Worm (Caenorhabditis elegans) whole organism, young adult: ENCODE results near the gene mmcm-1.

Experiments
- T07F8.4 ChIP-seq: sonication (generic microtip); optimal IDR thresholded peaks from 2 replicates; lab custom pipeline; 2016; ENCODE audit warnings: mild to moderate bottlenecking, missing genetic modification characterization, moderate library complexity, missing compliant biosample characterization
- rpc-1 ChIP-seq, 2 experiments: fragments of 150-350 bp in 1 of 2; sonication (generic microtip) in 1 of 2; optimal IDR thresholded peaks; 2 replicates each; lab custom pipeline; 2014 to 2018; ENCODE audit warnings: missing biosample characterization in 1 of 2, missing genetic modification characterization in 1 of 2, missing genetic modification reagents in 1 of 2, missing genotype in 1 of 2
- unc-62 ChIP-seq: fragments of 150-350 bp; optimal IDR thresholded peaks from 2 replicates; lab custom pipeline; 2014; ENCODE audit warnings: missing biosample characterization, missing genetic modification reagents, missing genetic modification characterization

DNA sequence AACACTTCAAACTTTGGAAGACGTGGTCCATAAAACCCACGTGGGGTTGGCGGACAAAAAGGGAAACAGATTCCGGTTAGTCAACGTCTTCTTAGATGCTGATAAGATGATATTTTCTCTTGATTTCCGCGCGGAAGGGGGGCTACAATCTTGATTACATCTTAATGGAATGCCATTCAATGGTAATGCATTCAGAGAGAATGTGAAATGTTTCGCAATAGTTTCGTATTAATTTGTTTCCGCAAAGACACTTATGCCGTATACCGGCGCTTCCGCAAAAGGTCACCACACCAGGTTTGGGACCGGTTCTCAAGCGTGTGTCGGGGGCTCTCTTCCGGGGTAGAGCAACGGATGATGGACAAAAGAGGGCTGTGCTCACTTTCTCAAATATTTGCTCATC, 33.0 kb downstream of the mmcm-1 start:
- TF ChIP-seq rpc-1 (optimal IDR thresholded peaks at IDR 0.05; lab: Kevin White, UChicago) (no peak), rpc-1 (tag; optimal IDR thresholded peaks at IDR 0.05; lab: Kevin White, UChicago) (no peak), unc-62 (no peak), T07F8.4 (tag; lab: Kevin White, UChicago) (no peak)
